Worm (Caenorhabditis elegans) whole organism, L4 larva: ENCODE data around the gene srab-12.

Experiments
- D1046.2 ChIP-seq: fragments of 200-800 bp; sonication (Bioruptor generic); IDR thresholded peaks from 2 replicates; pipeline ENCODE4 v1.3.6; 2022; ENCODE audit warnings: missing genetic modification characterization, missing compliant biosample characterization
- F26F4.8 ChIP-seq: fragments of 200-800 bp; sonication (Bioruptor generic); conservative IDR thresholded peaks from 2 replicates; pipeline ENCODE4 v1.3.6; 2022; ENCODE audit warnings: missing genetic modification characterization, missing compliant biosample characterization
- Y75B8A.6 ChIP-seq: fragments of 200-800 bp; sonication (Bioruptor generic); IDR thresholded peaks from 2 replicates; pipeline ENCODE4 v1.3.6; 2022; ENCODE audit warnings: missing genetic modification reagents, missing genetic modification characterization, missing compliant biosample characterization
- ceh-28 ChIP-seq: fragments of 150-350 bp; optimal IDR thresholded peaks from 2 replicates; lab custom pipeline; 2014; ENCODE audit warnings: missing biosample characterization, missing genetic modification reagents, missing genetic modification characterization
- ceh-44 ChIP-seq: fragments of 200-800 bp; sonication (Bioruptor generic); IDR thresholded peaks from 2 replicates; pipeline ENCODE4 v1.3.6; 2022; ENCODE audit warnings: missing genetic modification reagents, missing genetic modification characterization, missing compliant biosample characterization
- ces-1 ChIP-seq: fragments of 150-350 bp; sonication (generic microtip); optimal IDR thresholded peaks from 4 replicates; lab custom pipeline; 2014; ENCODE audit warnings: missing biosample characterization, missing genetic modification reagents, missing genetic modification characterization
- cey-2 ChIP-seq: sonication (generic microtip); optimal IDR thresholded peaks from 3 replicates; lab custom pipeline; 2017; ENCODE audit warnings: missing genetic modification characterization, mild to moderate bottlenecking, missing compliant biosample characterization, antibody characterized with exemption, borderline replicate concordance; ENCODE audit not compliant: insufficient read depth
- daf-19 ChIP-seq: fragments of 200-800 bp; sonication (Bioruptor generic); conservative IDR thresholded peaks from 2 replicates; pipeline ENCODE4 v1.3.6; 2022; ENCODE audit warnings: missing genetic modification characterization, missing compliant biosample characterization
- daf-8 ChIP-seq: fragments of 200-800 bp; sonication (Bioruptor generic); IDR thresholded peaks from 2 replicates; pipeline ENCODE4 v1.3.6; 2022; ENCODE audit warnings: missing genetic modification characterization, missing compliant biosample characterization
- dmd-6 ChIP-seq: fragments of 200-800 bp; sonication (Bioruptor generic); IDR thresholded peaks from 2 replicates; pipeline ENCODE4 v1.3.6; 2022; ENCODE audit warnings: missing genetic modification reagents, missing genetic modification characterization, missing compliant biosample characterization
- dmd-9 ChIP-seq: fragments of 200-800 bp; sonication (Bioruptor generic); IDR thresholded peaks from 2 replicates; pipeline ENCODE4 v1.3.6; 2022; ENCODE audit warnings: missing genetic modification reagents, missing genetic modification characterization, missing compliant biosample characterization
- duxl-1 ChIP-seq: sonication (generic microtip); optimal IDR thresholded peaks from 2 replicates; lab custom pipeline; 2016; ENCODE audit warnings: mild to moderate bottlenecking, missing genetic modification characterization, moderate library complexity, missing compliant biosample characterization; ENCODE audit not compliant: poor library complexity
- egl-27 ChIP-seq: sonication (generic microtip); optimal IDR thresholded peaks from 3 replicates; lab custom pipeline; 2017; ENCODE audit warnings: missing biosample characterization, missing genetic modification reagents, missing genetic modification characterization
- gei-8 ChIP-seq: fragments of 200-800 bp; sonication (Bioruptor generic); optimal IDR thresholded peaks from 2 replicates; lab custom pipeline; 2018; ENCODE audit warnings: mild to moderate bottlenecking, missing genetic modification characterization, missing compliant biosample characterization
- hlh-11 ChIP-seq: fragments of 200-800 bp; sonication (Bioruptor generic); optimal IDR thresholded peaks from 2 replicates; lab custom pipeline; 2018; ENCODE audit warnings: mild to moderate bottlenecking, missing genetic modification characterization, missing compliant biosample characterization
- hlh-30 ChIP-seq: sonication (generic microtip); optimal IDR thresholded peaks from 2 replicates; lab custom pipeline; 2017; ENCODE audit warnings: antibody characterized with exemption, mild to moderate bottlenecking, missing genetic modification characterization, missing compliant biosample characterization; ENCODE audit not compliant: insufficient read depth
- lim-7 ChIP-seq: fragments of 200-800 bp; sonication (Bioruptor generic); IDR thresholded peaks from 2 replicates; pipeline ENCODE4 v1.3.6; 2022; ENCODE audit warnings: missing genetic modification characterization, missing compliant biosample characterization
- lin-38 ChIP-seq: fragments of 200-800 bp; sonication (Bioruptor generic); IDR thresholded peaks from 2 replicates; pipeline ENCODE4 v1.3.6; 2022; ENCODE audit warnings: missing genetic modification reagents, missing genetic modification characterization, missing compliant biosample characterization
- lir-3 ChIP-seq: sonication (generic microtip); optimal IDR thresholded peaks from 2 replicates; lab custom pipeline; 2016; ENCODE audit warnings: mild to moderate bottlenecking, missing genetic modification characterization, missing compliant biosample characterization
- lsy-2 ChIP-seq, 2 experiments: fragments of 150-350 bp in 1 of 2; sonication (generic microtip) in 1 of 2; optimal IDR thresholded peaks; 2 replicates each; lab custom pipeline; 2014 to 2017; ENCODE audit warnings: missing biosample characterization in 2 of 2, missing genetic modification characterization in 2 of 2
- madf-5 ChIP-seq, 2 experiments: fragments of 200-800 bp; sonication (Bioruptor generic); IDR thresholded peaks; 2 replicates each; pipeline ENCODE4 v1.3.6; 2022; ENCODE audit warnings: missing compliant biosample characterization in 2 of 2, missing genetic modification characterization in 2 of 2
- madf-9 ChIP-seq: fragments of 200-800 bp; sonication (Bioruptor generic); conservative IDR thresholded peaks from 2 replicates; pipeline ENCODE4 v1.3.6; 2022; ENCODE audit warnings: missing genetic modification reagents, missing genetic modification characterization, missing compliant biosample characterization
- mdl-1 ChIP-seq, 2 experiments: fragments of 150-350 bp in 1 of 2; sonication (generic microtip) in 1 of 2; optimal IDR thresholded peaks; 2 replicates each; lab custom pipeline; 2014 to 2017; ENCODE audit warnings: missing biosample characterization in 2 of 2, missing genetic modification characterization in 2 of 2
- mep-1 ChIP-seq: fragments of 150-350 bp; sonication (generic microtip); optimal IDR thresholded peaks from 3 replicates; lab custom pipeline; 2014; ENCODE audit warnings: missing biosample characterization, missing genetic modification characterization
- mes-2 ChIP-seq: sonication (generic microtip); optimal IDR thresholded peaks from 2 replicates; lab custom pipeline; 2016; ENCODE audit warnings: missing genotype, mild to moderate bottlenecking, missing genetic modification characterization, missing compliant biosample characterization; ENCODE audit not compliant: poor library complexity, severe bottlenecking
- mxl-2 ChIP-seq: fragments of 200-800 bp; sonication (Bioruptor generic); conservative IDR thresholded peaks from 2 replicates; pipeline ENCODE4 v1.3.6; 2022; ENCODE audit warnings: missing genetic modification reagents, missing genetic modification characterization, missing compliant biosample characterization
- mxl-3 ChIP-seq: fragments of 200-800 bp; sonication (Bioruptor generic); optimal IDR thresholded peaks from 2 replicates; lab custom pipeline; 2018; ENCODE audit warnings: mild to moderate bottlenecking, missing genetic modification characterization, missing compliant biosample characterization
- nhr-10 ChIP-seq: fragments of 150-350 bp; optimal IDR thresholded peaks from 2 replicates; lab custom pipeline; 2014; ENCODE audit warnings: missing biosample characterization, missing genetic modification characterization
- nhr-237 ChIP-seq: sonication (generic microtip); optimal IDR thresholded peaks from 2 replicates; lab custom pipeline; 2017; ENCODE audit warnings: missing biosample characterization, missing genetic modification characterization
- nhr-25 ChIP-seq: sonication (generic microtip); optimal IDR thresholded peaks from 2 replicates; lab custom pipeline; 2017; ENCODE audit warnings: missing genetic modification characterization, mild to moderate bottlenecking, missing compliant biosample characterization, antibody characterized with exemption, moderate library complexity, borderline replicate concordance; ENCODE audit not compliant: insufficient read depth
- nhr-6 ChIP-seq: fragments of 150-350 bp; optimal IDR thresholded peaks from 2 replicates; lab custom pipeline; 2014; ENCODE audit warnings: missing biosample characterization, missing genetic modification characterization
- rbr-2 ChIP-seq: sonication (generic microtip); optimal IDR thresholded peaks from 2 replicates; lab custom pipeline; 2016; ENCODE audit warnings: missing genotype, missing genetic modification characterization, missing compliant biosample characterization
- skn-1 ChIP-seq: fragments of 150-350 bp; optimal IDR thresholded peaks from 2 replicates; lab custom pipeline; 2014; ENCODE audit warnings: missing biosample characterization, missing genetic modification characterization
- snpc-1.2 ChIP-seq: fragments of 200-800 bp; sonication (Bioruptor generic); IDR thresholded peaks from 2 replicates; pipeline ENCODE4 v1.3.6; 2022; ENCODE audit warnings: missing genetic modification reagents, missing genetic modification characterization, missing compliant biosample characterization
- unc-130 ChIP-seq: sonication (generic microtip); optimal IDR thresholded peaks from 2 replicates; lab custom pipeline; 2016; ENCODE audit warnings: missing genetic modification reagents, missing genetic modification characterization, missing compliant biosample characterization
- unc-39 ChIP-seq: sonication (generic microtip); optimal IDR thresholded peaks from 2 replicates; lab custom pipeline; 2017; ENCODE audit warnings: missing biosample characterization, missing genetic modification characterization

srab-12 gene

ce11 chrV:17773108-17773507 is 10.3 kb downstream of the srab-12 start, which contains the start of gene sre-21:
Gene sre-21 (minus strand): TSS chrV:17773208.
- TF ChIP-seq dmd-6 (GFP tag; lab: Robert Waterston, UW) = no peak
- TF ChIP-seq daf-19 (GFP tag; lab: Robert Waterston, UW) = no peak
- TF ChIP-seq lin-38 = no peak
- TF ChIP-seq nhr-10 (tag; lab: Kevin White, UChicago) = no peak
- no peak for TF ChIP-seq lim-7 (GFP tag; lab: Robert Waterston, UW)
- TF ChIP-seq rbr-2 (tag; lab: Kevin White, UChicago) = no peak
- TF ChIP-seq F26F4.8 (GFP tag; lab: Robert Waterston, UW) = no peak
- no peak for TF ChIP-seq lir-3 (tag; lab: Kevin White, UChicago)
- no peak for TF ChIP-seq nhr-6 (tag; lab: Kevin White, UChicago)
- no peak for TF ChIP-seq D1046.2 (GFP tag; lab: Robert Waterston, UW)
- TF ChIP-seq lsy-2 (tag; optimal IDR thresholded peaks at IDR 0.05; lab: Kevin White, UChicago) = no peak
- no peak for TF ChIP-seq skn-1
- TF ChIP-seq mxl-3 (GFP tag; lab: Kevin White, UChicago) = no peak
- TF ChIP-seq mdl-1 (tag; optimal IDR thresholded peaks at IDR 0.05; lab: Kevin White, UChicago) = no peak
- TF ChIP-seq ces-1 = no peak
- TF ChIP-seq dmd-9 (GFP tag; lab: Robert Waterston, UW) = no peak
- no peak for TF ChIP-seq mxl-2 (GFP tag; lab: Robert Waterston, UW)

- TF ChIP-seq lim-7 (GFP tag; lab: Robert Waterston, UW) (peak; percentile 61; the same call in 1 of the 2 replicates), Y75B8A.6 (GFP tag; lab: Robert Waterston, UW) (no peak), snpc-1.2 (GFP tag; lab: Robert Waterston, UW) (0 out of 2 replicates have a peak, but pooled peaks have one; percentile 46)
Measured at ce11 chrV:17767768-17768167, 15.7 kb downstream of the srab-12 start.

- no peak for TF ChIP-seq duxl-1
- no peak for TF ChIP-seq nhr-25 (tag; lab: Kevin White, UChicago)
- no peak for TF ChIP-seq unc-39 (tag; lab: Kevin White, UChicago)
- TF ChIP-seq nhr-237 (tag; lab: Kevin White, UChicago) = no peak
- no peak for TF ChIP-seq dmd-6 (GFP tag; lab: Robert Waterston, UW)
- no peak for TF ChIP-seq daf-8 (GFP tag; lab: Robert Waterston, UW)
- TF ChIP-seq cey-2 (tag; lab: Kevin White, UChicago) = no peak
- no peak for TF ChIP-seq egl-27 (tag; lab: Kevin White, UChicago)
- no peak for TF ChIP-seq mes-2
- no peak for TF ChIP-seq madf-9
- TF ChIP-seq gei-8 (GFP tag; lab: Kevin White, UChicago) = no peak
- TF ChIP-seq unc-130 (GFP tag; lab: Kevin White, UChicago) = no peak
- TF ChIP-seq mep-1 (tag; lab: Kevin White, UChicago) = no peak
- no peak for TF ChIP-seq hlh-30 (tag; lab: Kevin White, UChicago)
- TF ChIP-seq hlh-11 (tag; lab: Kevin White, UChicago) = no peak
- no peak for TF ChIP-seq ceh-44 (GFP tag; lab: Robert Waterston, UW)
- no peak for TF ChIP-seq snpc-1.2 (GFP tag; lab: Robert Waterston, UW)
- no peak for TF ChIP-seq ceh-28 (tag; lab: Kevin White, UChicago)
- TF ChIP-seq madf-5 (GFP tag; IDR thresholded peaks at IDR 0.05; lab: Robert Waterston, UW) = no peak
Measured at ce11 chrV:17767249-17767648, 16.2 kb downstream of the srab-12 start, which contains the start of gene srh-284. Gene srh-284 (plus strand): TSS chrV:17767549.
